Fruit fly (Drosophila melanogaster) whole organism: ENCODE results near the gene Ir62a.

Experiments
- CG8478 ChIP-seq: fragments of >200 bp; optimal IDR thresholded peaks from 2 replicates; lab custom pipeline; 2018; ENCODE audit warnings: inconsistent platforms
- Dll ChIP-seq: fragments of >200 bp; optimal IDR thresholded peaks from 2 replicates; lab custom pipeline; 2017
- EcR ChIP-seq, 2 experiments: fragments of >200 bp; optimal IDR thresholded peaks; 2 replicates each; lab custom pipeline; 2017; ENCODE audit warnings: missing biosample characterization in 2 of 2, missing genetic modification characterization in 2 of 2, missing genetic modification reagents in 2 of 2
- pan ChIP-seq: fragments of >200 bp; optimal IDR thresholded peaks from 2 replicates; lab custom pipeline; 2017
- psq ChIP-seq: fragments of >200 bp; optimal IDR thresholded peaks from 2 replicates; lab custom pipeline; 2017
- usp ChIP-seq: fragments of >200 bp; optimal IDR thresholded peaks from 2 replicates; lab custom pipeline; 2017; ENCODE audit warnings: missing biosample characterization, missing genetic modification characterization, mixed read lengths

- TF ChIP-seq psq, result no peak
- no peak for TF ChIP-seq Dll (lab: Kevin White, UChicago)
- TF ChIP-seq usp (GFP tag; lab: Kevin White, UChicago), result no peak
- no peak for TF ChIP-seq CG8478
- TF ChIP-seq pan, result no peak
- no peak for TF ChIP-seq EcR (GFP tag; optimal IDR thresholded peaks at IDR 0.05; lab: Kevin White, UChicago)
These were observed 14.3 kb downstream of the Ir62a start, which contains the start of gene cue for dm6 chr3L:1516631-1517273.
